Fruit fly (Drosophila melanogaster): ENCODE results near the gene AgmNAT.

AgmNAT gene

DNA sequence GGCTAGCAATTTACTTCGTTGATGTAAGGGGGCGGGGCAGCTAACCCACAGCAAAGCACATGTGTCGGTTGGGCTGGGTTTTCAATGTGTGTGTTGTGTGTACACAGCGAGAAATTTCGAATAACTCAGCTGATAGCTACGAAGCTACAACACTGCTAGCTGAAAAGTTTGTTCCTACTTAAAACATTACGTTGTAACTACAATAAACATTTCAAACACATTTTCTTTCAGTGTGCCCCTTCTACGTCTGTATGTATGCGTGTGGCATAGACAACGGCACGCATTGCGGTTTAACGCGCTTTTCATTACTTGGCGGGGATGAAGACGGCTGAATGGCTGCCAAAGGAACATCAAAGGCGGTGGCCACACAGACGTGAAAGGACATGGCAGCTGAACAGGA is 31.9 kb upstream of the AgmNAT start (continued):
- no peak for TF ChIP-seq ftz-f1 (GFP tag; optimal IDR thresholded peaks at IDR 0.05)
- no peak for TF ChIP-seq Doc3 (GFP tag; IDR thresholded peaks at IDR 0.05; ENCODE audit: partially characterized antibody)
- peak; percentile 22 for TF ChIP-seq CG7556 (GFP tag; optimal IDR thresholded peaks at IDR 0.05)
- TF ChIP-seq CG13424 (tag; optimal IDR thresholded peaks at IDR 0.05) = peak; percentile 16
- TF ChIP-seq en (GFP tag; optimal IDR thresholded peaks at IDR 0.05) = no peak
- peak; percentile 80 for TF ChIP-seq CG18599 (GFP tag; optimal IDR thresholded peaks at IDR 0.05)
- no peak for TF ChIP-seq CG6765 (GFP tag; optimal IDR thresholded peaks at IDR 0.05)
- peak; percentile 64 for TF ChIP-seq row (GFP tag; IDR thresholded peaks at IDR 0.05)
- TF ChIP-seq CG12155 (GFP tag; optimal IDR thresholded peaks at IDR 0.05) = no peak
- TF ChIP-seq Hr78 (GFP tag; optimal IDR thresholded peaks at IDR 0.05) = no peak
- peak; percentile 6 for TF ChIP-seq CG12391 (tag; optimal IDR thresholded peaks at IDR 0.05)
- TF ChIP-seq Dbx (GFP tag; IDR thresholded peaks at IDR 0.05) = 0 out of 3 replicates have a peak, but pooled peaks have one; percentile 23
- TF ChIP-seq CG12659 (GFP tag; optimal IDR thresholded peaks at IDR 0.05) = peak; percentile 10
- TF ChIP-seq shn (GFP tag; optimal IDR thresholded peaks at IDR 0.05) = no peak
- peak; percentile 69; the same call in 1 of the 2 replicates for TF ChIP-seq slbo (GFP tag; IDR thresholded peaks at IDR 0.05)
- peak; percentile 3 for TF ChIP-seq jumu (GFP tag; optimal IDR thresholded peaks at IDR 0.05)
- no peak for TF ChIP-seq Dll (GFP tag; IDR thresholded peaks at IDR 0.05; ENCODE audit: partially characterized antibody)
- no peak for TF ChIP-seq wek (GFP tag; optimal IDR thresholded peaks at IDR 0.05)
- peak; percentile 28; the same call in 1 of the 2 replicates for TF ChIP-seq CG32772 (GFP tag; IDR thresholded peaks at IDR 0.05)
- peak; percentile 4 for TF ChIP-seq bab2 (GFP tag; optimal IDR thresholded peaks at IDR 0.05)
- TF ChIP-seq Ravus (GFP tag; IDR thresholded peaks at IDR 0.05) = no peak
- peak; percentile 42; the same call in 1 of the 2 replicates for TF ChIP-seq E2f1 (GFP tag; IDR thresholded peaks at IDR 0.05)
- TF ChIP-seq Six4 (GFP tag; optimal IDR thresholded peaks at IDR 0.05) = no peak
- no peak for TF ChIP-seq Dad (GFP tag; optimal IDR thresholded peaks at IDR 0.05)
- TF ChIP-seq CG30403 (GFP tag; optimal IDR thresholded peaks at IDR 0.05) = no peak
- TF ChIP-seq NfI (GFP tag; optimal IDR thresholded peaks at IDR 0.05) = peak; percentile 11
- no peak for TF ChIP-seq Deaf1 (tag; optimal IDR thresholded peaks at IDR 0.05)
- TF ChIP-seq CG4328 (GFP tag; optimal IDR thresholded peaks at IDR 0.05) = no peak
- TF ChIP-seq Ets97D (GFP tag; optimal IDR thresholded peaks at IDR 0.05) = no peak
- TF ChIP-seq cad (GFP tag; optimal IDR thresholded peaks at IDR 0.05) = no peak
- TF ChIP-seq CG6854 (GFP tag; optimal IDR thresholded peaks at IDR 0.05) = no peak
- TF ChIP-seq CG17829 (tag; optimal IDR thresholded peaks at IDR 0.05) = no peak
- peak; percentile 25 for TF ChIP-seq bcd (GFP tag; optimal IDR thresholded peaks at IDR 0.05)
- TF ChIP-seq NC2β (GFP tag; optimal IDR thresholded peaks at IDR 0.05) = no peak
- peak; percentile 12 for TF ChIP-seq ATbp (GFP tag; optimal IDR thresholded peaks at IDR 0.05)
- no peak for TF ChIP-seq da (GFP tag; optimal IDR thresholded peaks at IDR 0.05)
- 0 out of 2 replicates have a peak, but pooled peaks have one; percentile 29 for TF ChIP-seq Atf6 (GFP tag; IDR thresholded peaks at IDR 0.05)
- peak; percentile 34; the same call in 1 of the 3 replicates for TF ChIP-seq tgo (GFP tag; IDR thresholded peaks at IDR 0.05)
- TF ChIP-seq Fer1 (GFP tag; optimal IDR thresholded peaks at IDR 0.05) = peak; percentile 43
- 0 out of 3 replicates have a peak, but pooled peaks have one; percentile 36 for TF ChIP-seq ken (GFP tag; IDR thresholded peaks at IDR 0.05)
- TF ChIP-seq ems (GFP tag; optimal IDR thresholded peaks at IDR 0.05) = no peak
- no peak for TF ChIP-seq emc (GFP tag; optimal IDR thresholded peaks at IDR 0.05)
- no peak for TF ChIP-seq usp (GFP tag; optimal IDR thresholded peaks at IDR 0.05)
- no peak for TF ChIP-seq zen (tag; optimal IDR thresholded peaks at IDR 0.05)
- TF ChIP-seq fd96Cb (tag; optimal IDR thresholded peaks at IDR 0.05) = peak; percentile 15
- no peak for TF ChIP-seq Sin3A (optimal IDR thresholded peaks at IDR 0.05)
- TF ChIP-seq CG2712 (tag; optimal IDR thresholded peaks at IDR 0.05) = no peak
- no peak for TF ChIP-seq prd (optimal IDR thresholded peaks at IDR 0.05)
- peak; percentile 36; the same call in 1 of the 3 replicates for TF ChIP-seq prd (GFP tag; IDR thresholded peaks at IDR 0.05)
- peak; percentile 46 for TF ChIP-seq lmd (GFP tag; IDR thresholded peaks at IDR 0.05)
- TF ChIP-seq gcm (GFP tag; optimal IDR thresholded peaks at IDR 0.05) = no peak
- TF ChIP-seq odd (GFP tag; optimal IDR thresholded peaks at IDR 0.05) = no peak
